Worm (Caenorhabditis elegans): Measurements from ENCODE around the gene scav-1.

- TF ChIP-seq ama-1 (optimal IDR thresholded peaks at IDR 0.05) (no peak), unc-39 (tag; optimal IDR thresholded peaks at IDR 0.05) (no peak), ceh-82 (tag; optimal IDR thresholded peaks at IDR 0.05) (no peak), nhr-77 (tag; optimal IDR thresholded peaks at IDR 0.05) (no peak), ztf-4 (tag; optimal IDR thresholded peaks at IDR 0.05) (no peak)
Observed at ce11 chrX:5368220-5368619, 32.2 kb downstream of the scav-1 start, which contains the start of gene jkk-1.
